Worm (Caenorhabditis elegans) whole organism, young adult: ENCODE results near the gene F54F2.14.

Experiments used
- B0035.1 ChIP-seq: sonication (generic microtip); optimal IDR thresholded peaks from 2 replicates; lab custom pipeline; 2016; ENCODE audit warnings: missing genetic modification characterization, mild to moderate bottlenecking, missing compliant biosample characterization, missing genotype, missing genetic modification reagents
- C06A6.2 ChIP-seq: fragments of 200-800 bp; sonication (Bioruptor generic); conservative IDR thresholded peaks from 2 replicates; pipeline ENCODE4 v1.3.6; 2022; ENCODE audit warnings: missing genetic modification characterization, missing compliant biosample characterization
- D2030.7 ChIP-seq: fragments of 200-800 bp; sonication (Bioruptor generic); IDR thresholded peaks from 2 replicates; pipeline ENCODE4 v1.3.6; 2022; ENCODE audit warnings: missing genetic modification reagents, missing genetic modification characterization, missing compliant biosample characterization
- F23B12.7 ChIP-seq: sonication (generic microtip); optimal IDR thresholded peaks from 2 replicates; lab custom pipeline; 2017; ENCODE audit warnings: missing genetic modification characterization, mild to moderate bottlenecking, missing compliant biosample characterization, antibody characterized with exemption, moderate library complexity; ENCODE audit not compliant: insufficient read depth
- F37B4.10 ChIP-seq: fragments of 200-800 bp; sonication (Bioruptor generic); IDR thresholded peaks from 2 replicates; pipeline ENCODE4 v1.3.6; 2022; ENCODE audit warnings: missing genetic modification characterization, missing compliant biosample characterization
- F39B2.1 ChIP-seq: fragments of 200-800 bp; sonication (Bioruptor generic); IDR thresholded peaks from 2 replicates; pipeline ENCODE4 v1.3.6; 2022; ENCODE audit warnings: missing genetic modification reagents, missing genetic modification characterization, missing compliant biosample characterization
- T07F8.4 ChIP-seq: sonication (generic microtip); optimal IDR thresholded peaks from 2 replicates; lab custom pipeline; 2016; ENCODE audit warnings: mild to moderate bottlenecking, missing genetic modification characterization, moderate library complexity, missing compliant biosample characterization
- Y53G8AR.9 ChIP-seq: fragments of 200-800 bp; sonication (Bioruptor generic); conservative IDR thresholded peaks from 2 replicates; pipeline ENCODE4 v1.3.6; 2022; ENCODE audit warnings: missing genetic modification reagents, missing genetic modification characterization, missing compliant biosample characterization
- Y95B8A.8 ChIP-seq: fragments of 200-800 bp; sonication (Bioruptor generic); IDR thresholded peaks from 2 replicates; pipeline ENCODE4 v1.3.6; 2022; ENCODE audit warnings: missing genetic modification reagents, missing genetic modification characterization, missing compliant biosample characterization
- ZK185.1 ChIP-seq: sonication (generic microtip); optimal IDR thresholded peaks from 2 replicates; lab custom pipeline; 2016; ENCODE audit warnings: mild to moderate bottlenecking, missing genetic modification characterization, missing compliant biosample characterization; ENCODE audit not compliant: poor library complexity, severe bottlenecking
- akir-1 ChIP-seq: fragments of 200-800 bp; sonication (Bioruptor generic); optimal IDR thresholded peaks from 2 replicates; lab custom pipeline; 2018; ENCODE audit warnings: mild to moderate bottlenecking, missing genetic modification characterization, moderate library complexity, missing compliant biosample characterization
- aptf-2 ChIP-seq: fragments of 200-800 bp; sonication (Bioruptor generic); conservative IDR thresholded peaks from 2 replicates; pipeline ENCODE4 v1.3.6; 2022; ENCODE audit warnings: missing genetic modification reagents, missing genetic modification characterization, missing compliant biosample characterization
- ccch-3 ChIP-seq: fragments of 200-800 bp; sonication (Bioruptor generic); optimal IDR thresholded peaks from 2 replicates; lab custom pipeline; 2018; ENCODE audit warnings: mild to moderate bottlenecking, missing genetic modification characterization, missing compliant biosample characterization
- ceh-100 ChIP-seq: fragments of 200-800 bp; sonication (Bioruptor generic); IDR thresholded peaks from 2 replicates; pipeline ENCODE4 v1.3.6; 2022; ENCODE audit warnings: missing genetic modification reagents, missing genetic modification characterization, missing compliant biosample characterization
- dox-1 ChIP-seq: fragments of 200-800 bp; sonication (Bioruptor generic); IDR thresholded peaks from 2 replicates; pipeline ENCODE4 v1.3.6; 2022; ENCODE audit warnings: missing genetic modification reagents, missing genetic modification characterization, missing compliant biosample characterization
- efl-1 ChIP-seq: fragments of 150-350 bp; optimal IDR thresholded peaks from 2 replicates; lab custom pipeline; 2014; ENCODE audit warnings: missing biosample characterization, missing genetic modification reagents, missing genetic modification characterization
- egl-18 ChIP-seq: fragments of 200-800 bp; sonication (Bioruptor generic); IDR thresholded peaks from 2 replicates; pipeline ENCODE4 v1.3.6; 2022; ENCODE audit warnings: missing genetic modification reagents, missing genetic modification characterization, missing compliant biosample characterization
- egl-44 ChIP-seq: fragments of 200-800 bp; sonication (Bioruptor generic); IDR thresholded peaks from 2 replicates; pipeline ENCODE4 v1.3.6; 2022; ENCODE audit warnings: missing genetic modification reagents, missing genetic modification characterization, missing compliant biosample characterization
- ekl-4 ChIP-seq: fragments of 200-800 bp; sonication (Bioruptor generic); IDR thresholded peaks from 2 replicates; pipeline ENCODE4 v1.3.6; 2022; ENCODE audit warnings: missing genetic modification reagents, missing genetic modification characterization, missing compliant biosample characterization
- ets-4 ChIP-seq: fragments of 200-800 bp; sonication (Bioruptor generic); optimal IDR thresholded peaks from 2 replicates; lab custom pipeline; 2018; ENCODE audit warnings: mild to moderate bottlenecking, missing genetic modification characterization, missing compliant biosample characterization
- gei-17 ChIP-seq: fragments of 200-800 bp; sonication (Bioruptor generic); optimal IDR thresholded peaks from 2 replicates; lab custom pipeline; 2018; ENCODE audit warnings: mild to moderate bottlenecking, missing genetic modification characterization, missing compliant biosample characterization
- hsf-1 ChIP-seq: fragments of 200-800 bp; sonication (Bioruptor generic); IDR thresholded peaks from 2 replicates; pipeline ENCODE4 v1.3.6; 2022; ENCODE audit warnings: missing genetic modification reagents, missing genetic modification characterization, missing compliant biosample characterization
- let-607 ChIP-seq, 2 experiments: fragments of 200-800 bp in 1 of 2; sonication (Bioruptor generic) in 1 of 2; sonication (generic microtip) in 1 of 2; optimal IDR thresholded peaks; 2 replicates each; lab custom pipeline; 2016 to 2018; ENCODE audit warnings: mild to moderate bottlenecking in 2 of 2, missing compliant biosample characterization in 2 of 2, missing genetic modification characterization in 2 of 2, moderate library complexity in 2 of 2, missing genotype in 1 of 2
- lin-35 ChIP-seq, 3 experiments: fragments of 150-350 bp in 2 of 3; sonication (generic microtip) in 1 of 3; optimal IDR thresholded peaks; 2 replicates each; lab custom pipeline; 2014 to 2018; ENCODE audit warnings: missing biosample characterization in 3 of 3, missing genetic modification characterization in 3 of 3, missing genetic modification reagents in 3 of 3
- lin-40 ChIP-seq: sonication (generic microtip); optimal IDR thresholded peaks from 2 replicates; lab custom pipeline; 2016; ENCODE audit warnings: missing genetic modification characterization, mild to moderate bottlenecking, missing compliant biosample characterization, missing genotype, missing genetic modification reagents
- lsl-1 ChIP-seq: fragments of 200-800 bp; sonication (Bioruptor generic); optimal IDR thresholded peaks from 2 replicates; lab custom pipeline; 2018; ENCODE audit warnings: mild to moderate bottlenecking, missing genetic modification characterization, moderate library complexity, missing compliant biosample characterization
- madf-10 ChIP-seq: sonication (generic microtip); optimal IDR thresholded peaks from 2 replicates; lab custom pipeline; 2016; ENCODE audit warnings: mild to moderate bottlenecking, missing genetic modification characterization, missing compliant biosample characterization
- madf-6 ChIP-seq: fragments of 200-800 bp; sonication (Bioruptor generic); IDR thresholded peaks from 2 replicates; pipeline ENCODE4 v1.3.6; 2022; ENCODE audit warnings: missing genetic modification reagents, missing genetic modification characterization, missing compliant biosample characterization
- mcd-1 ChIP-seq: fragments of 200-800 bp; sonication (Bioruptor generic); IDR thresholded peaks from 2 replicates; pipeline ENCODE4 v1.3.6; 2022; ENCODE audit warnings: missing genetic modification reagents, missing genetic modification characterization, missing compliant biosample characterization
- mel-28 ChIP-seq: sonication (generic microtip); optimal IDR thresholded peaks from 2 replicates; lab custom pipeline; 2016; ENCODE audit warnings: borderline replicate concordance, mild to moderate bottlenecking, missing genetic modification characterization, missing compliant biosample characterization
- nfya-2 ChIP-seq: fragments of 200-800 bp; sonication (Bioruptor generic); IDR thresholded peaks from 2 replicates; pipeline ENCODE4 v1.3.6; 2022; ENCODE audit warnings: missing genetic modification reagents, missing genetic modification characterization, missing compliant biosample characterization
- nfyb-1 ChIP-seq: fragments of 200-800 bp; sonication (Bioruptor generic); IDR thresholded peaks from 2 replicates; pipeline ENCODE4 v1.3.6; 2022; ENCODE audit warnings: missing genetic modification reagents, missing genetic modification characterization, missing compliant biosample characterization
- nhr-179 ChIP-seq: sonication (generic microtip); optimal IDR thresholded peaks from 2 replicates; lab custom pipeline; 2016; ENCODE audit warnings: mild to moderate bottlenecking, missing genetic modification characterization, missing compliant biosample characterization
- nhr-80 ChIP-seq: sonication (generic microtip); optimal IDR thresholded peaks from 2 replicates; lab custom pipeline; 2016; ENCODE audit warnings: missing genetic modification characterization, missing compliant biosample characterization
- pbrm-1 ChIP-seq: fragments of 200-800 bp; sonication (Bioruptor generic); IDR thresholded peaks from 2 replicates; pipeline ENCODE4 v1.3.6; 2022; ENCODE audit warnings: missing genetic modification reagents, missing genetic modification characterization, missing compliant biosample characterization
- rec-8 ChIP-seq, 2 experiments: sonication (generic microtip); optimal IDR thresholded peaks; 2 replicates each; lab custom pipeline; 2016; ENCODE audit warnings: mild to moderate bottlenecking in 2 of 2, missing genetic modification characterization in 2 of 2, missing genetic modification reagents in 2 of 2, missing genotype in 2 of 2, missing biosample characterization in 1 of 2, missing compliant biosample characterization in 1 of 2, moderate library complexity in 1 of 2
- repo-1 ChIP-seq: sonication (generic microtip); optimal IDR thresholded peaks from 2 replicates; lab custom pipeline; 2017; ENCODE audit warnings: mild to moderate bottlenecking, missing genetic modification characterization, missing compliant biosample characterization
- sdz-38 ChIP-seq: sonication (generic microtip); optimal IDR thresholded peaks from 2 replicates; lab custom pipeline; 2016; ENCODE audit warnings: missing genotype, missing genetic modification characterization, missing compliant biosample characterization
- snpc-3.4 ChIP-seq: sonication (generic microtip); optimal IDR thresholded peaks from 2 replicates; lab custom pipeline; 2017; ENCODE audit warnings: missing genetic modification characterization, mild to moderate bottlenecking, missing compliant biosample characterization, antibody characterized with exemption, moderate library complexity, missing genotype, missing genetic modification reagents
- somi-1 ChIP-seq: fragments of 200-800 bp; sonication (Bioruptor generic); optimal IDR thresholded peaks from 2 replicates; lab custom pipeline; 2018; ENCODE audit warnings: mild to moderate bottlenecking, missing genetic modification characterization, missing compliant biosample characterization
- tlf-1 ChIP-seq: fragments of 200-800 bp; sonication (Bioruptor generic); optimal IDR thresholded peaks from 2 replicates; lab custom pipeline; 2018; ENCODE audit warnings: mild to moderate bottlenecking, missing genetic modification characterization, missing compliant biosample characterization
- zfh-2 ChIP-seq: fragments of 200-800 bp; sonication (Bioruptor generic); conservative IDR thresholded peaks from 2 replicates; pipeline ENCODE4 v1.3.6; 2022; ENCODE audit warnings: missing genetic modification reagents, missing genetic modification characterization, missing compliant biosample characterization
- ztf-26 ChIP-seq: sonication (generic microtip); optimal IDR thresholded peaks from 2 replicates; lab custom pipeline; 2017; ENCODE audit warnings: missing genetic modification characterization, missing compliant biosample characterization
- ztf-3 ChIP-seq: fragments of 200-800 bp; sonication (Bioruptor generic); optimal IDR thresholded peaks from 2 replicates; lab custom pipeline; 2018; ENCODE audit warnings: mild to moderate bottlenecking, missing genetic modification characterization, missing compliant biosample characterization

Gene F54F2.14

ce11 chrIII:8794793-8795192 lies 3.4 kb downstream of the F54F2.14 start (continued):
- TF ChIP-seq nhr-80 (peak; percentile 88), lin-40 (peak; percentile 43), dox-1 (GFP tag; lab: Robert Waterston, UW) (peak; percentile 84), zfh-2 (GFP tag; lab: Robert Waterston, UW) (peak; percentile 83), B0035.1 (no peak), ets-4 (peak; percentile 79), ekl-4 (GFP tag; lab: Robert Waterston, UW) (peak; percentile 45; the same call in 1 of the 2 replicates), C06A6.2 (0 out of 2 replicates have a peak, but pooled peaks have one; percentile 25), Y95B8A.8 (GFP tag; lab: Robert Waterston, UW) (peak; percentile 78; the same call in 1 of the 2 replicates), hsf-1 (GFP tag; lab: Robert Waterston, UW) (peak; percentile 69), F39B2.1 (no peak), Y53G8AR.9 (0 out of 2 replicates have a peak, but pooled peaks have one; percentile 42), mel-28 (tag; lab: Kevin White, UChicago) (no peak), mcd-1 (peak; percentile 37), ceh-100 (GFP tag; lab: Robert Waterston, UW) (peak; percentile 64)

ce11 chrIII:8795595-8796141 lies 4.3 kb downstream of the F54F2.14 start:
- peak; percentile 52; the same call in 1 of the 2 replicates for TF ChIP-seq hsf-1 (GFP tag; lab: Robert Waterston, UW)
- TF ChIP-seq sdz-38 (tag; lab: Kevin White, UChicago), result no peak
- TF ChIP-seq tlf-1, result peak; percentile 67
- TF ChIP-seq ZK185.1 (tag; lab: Kevin White, UChicago), result peak; percentile 91
- no peak for TF ChIP-seq F37B4.10 (GFP tag; lab: Robert Waterston, UW)
- TF ChIP-seq madf-6, result peak; percentile 34; the same call in 1 of the 2 replicates
- peak; percentile 67 for TF ChIP-seq madf-10 (tag; lab: Kevin White, UChicago)
- TF ChIP-seq nfyb-1, result peak; percentile 89
- TF ChIP-seq ekl-4 (GFP tag; lab: Robert Waterston, UW), result peak; percentile 69
- TF ChIP-seq repo-1 (tag; lab: Kevin White, UChicago), result peak; percentile 74
- TF ChIP-seq nhr-80, result peak; percentile 81
- no peak for TF ChIP-seq nfya-2 (GFP tag; lab: Robert Waterston, UW)
- peak; percentile 28 for TF ChIP-seq T07F8.4 (tag; lab: Kevin White, UChicago)
- no peak for TF ChIP-seq nhr-179 (tag; lab: Kevin White, UChicago)
- peak in 1 of 2 experiments; percentile 5 for TF ChIP-seq rec-8 (tag; optimal IDR thresholded peaks at IDR 0.05; lab: Kevin White, UChicago)
- 0 out of 2 replicates have a peak, but pooled peaks have one; percentile 59 for TF ChIP-seq aptf-2 (GFP tag; lab: Robert Waterston, UW)
- peak; percentile 99 for TF ChIP-seq zfh-2 (GFP tag; lab: Robert Waterston, UW)
- TF ChIP-seq pbrm-1 (GFP tag; lab: Robert Waterston, UW), result peak; percentile 71; the same call in 1 of the 2 replicates
- 0 out of 2 replicates have a peak, but pooled peaks have one; percentile 34 for TF ChIP-seq Y95B8A.8 (GFP tag; lab: Robert Waterston, UW)
- no peak for TF ChIP-seq ccch-3
- TF ChIP-seq mcd-1, result peak; percentile 81
- TF ChIP-seq lin-35 (GFP tag; optimal IDR thresholded peaks at IDR 0.05; lab: Kevin White, UChicago), result peak in 2 of 3 experiments; percentile 38 to 84
- TF ChIP-seq efl-1 (GFP tag; lab: Kevin White, UChicago), result no peak
- peak; percentile 74 for TF ChIP-seq egl-44 (GFP tag; lab: Robert Waterston, UW)
- peak; percentile 52 for TF ChIP-seq ztf-3 (GFP tag; lab: Kevin White, UChicago)
- peak; percentile 18 for TF ChIP-seq F23B12.7
- TF ChIP-seq lin-40, result peak; percentile 96
- TF ChIP-seq D2030.7, result peak; percentile 38
- TF ChIP-seq snpc-3.4, result peak; percentile 44
- peak; percentile 83 for TF ChIP-seq ztf-26
- peak; percentile 96 for TF ChIP-seq somi-1 (GFP tag; lab: Kevin White, UChicago)
- TF ChIP-seq gei-17 (GFP tag; lab: Kevin White, UChicago), result peak; percentile 68
- peak; percentile 59 for TF ChIP-seq akir-1 (GFP tag; lab: Kevin White, UChicago)
- TF ChIP-seq egl-18 (GFP tag; lab: Robert Waterston, UW), result peak; percentile 82
- peak; percentile 23; the same call in 1 of the 2 replicates for TF ChIP-seq ceh-100 (GFP tag; lab: Robert Waterston, UW)
- TF ChIP-seq lsl-1 (GFP tag; lab: Kevin White, UChicago), result peak; percentile 0
- peak in 1 of 2 experiments; percentile 68 for TF ChIP-seq let-607 (tag; optimal IDR thresholded peaks at IDR 0.05; lab: Kevin White, UChicago)
